Worm (Caenorhabditis elegans): ENCODE measurements around the gene plpr-1.
A peak's percentile ranks its signal among the peaks of the same experiment; 100 is the strongest.

The plpr-1 gene

DNA sequence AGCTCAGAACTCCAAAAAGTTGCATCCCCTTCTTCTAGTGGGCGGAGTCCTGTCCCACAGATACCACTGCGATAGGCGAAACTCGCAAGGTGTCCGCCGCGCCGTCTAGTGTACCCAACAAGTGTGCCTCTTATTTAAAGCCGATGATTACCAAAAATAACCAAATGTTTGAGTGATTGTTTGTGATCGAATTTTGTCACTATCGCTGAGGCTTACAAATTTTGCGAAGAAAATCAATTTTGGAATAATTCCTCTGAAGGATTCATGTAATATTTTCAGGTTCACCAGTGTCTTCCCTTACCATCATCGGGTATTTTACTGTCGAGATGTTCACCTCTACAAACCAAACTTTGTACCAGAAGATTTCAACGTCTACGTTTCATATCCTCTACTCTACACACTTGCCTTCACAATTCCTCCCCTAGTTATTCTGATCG lies 2.0 kb downstream of the plpr-1 start (continued):
- peak; percentile 24 for TF ChIP-seq gei-8 (GFP tag; optimal IDR thresholded peaks at IDR 0.05)
- TF ChIP-seq nhr-76 (tag; optimal IDR thresholded peaks at IDR 0.05): no peak
- TF ChIP-seq zfp-2 (tag; optimal IDR thresholded peaks at IDR 0.05): no peak
- peak; percentile 66 for TF ChIP-seq spr-1 (tag; optimal IDR thresholded peaks at IDR 0.05)
- TF ChIP-seq lsy-2 (tag; optimal IDR thresholded peaks at IDR 0.05): peak in 1 of 2 experiments; percentile 72
- no peak for TF ChIP-seq attf-4 (tag; optimal IDR thresholded peaks at IDR 0.05)
- no peak for TF ChIP-seq ceh-32 (tag; optimal IDR thresholded peaks at IDR 0.05; ENCODE audit: poor library complexity)
- peak; percentile 85 for TF ChIP-seq dve-1 (tag; optimal IDR thresholded peaks at IDR 0.05; ENCODE audit: insufficient read depth)
- no peak for TF ChIP-seq Y5F2A.4 (GFP tag; optimal IDR thresholded peaks at IDR 0.05)
- no peak for TF ChIP-seq hif-1 (tag; optimal IDR thresholded peaks at IDR 0.05)
- peak; percentile 80 for TF ChIP-seq mep-1 (tag; optimal IDR thresholded peaks at IDR 0.05)
- no peak for TF ChIP-seq lin-1 (GFP tag; IDR thresholded peaks at IDR 0.05)
- TF ChIP-seq daf-16 (GFP tag; optimal IDR thresholded peaks at IDR 0.05): peak; percentile 60 to 64
- peak; percentile 92 for TF ChIP-seq daf-16 (tag; optimal IDR thresholded peaks at IDR 0.05)
- TF ChIP-seq hlh-30 (tag; optimal IDR thresholded peaks at IDR 0.05; ENCODE audit: insufficient read depth): peak; percentile 61
- no peak for TF ChIP-seq nhr-11 (tag; optimal IDR thresholded peaks at IDR 0.05)
- no peak for TF ChIP-seq aly-2 (tag; optimal IDR thresholded peaks at IDR 0.05)
- TF ChIP-seq T26A8.4 (GFP tag; IDR thresholded peaks at IDR 0.05): peak; percentile 93
- TF ChIP-seq ceh-82 (tag; optimal IDR thresholded peaks at IDR 0.05): no peak
- TF ChIP-seq T20F7.1 (GFP tag; optimal IDR thresholded peaks at IDR 0.05): no peak
- peak; percentile 89 for TF ChIP-seq mes-2 (tag; optimal IDR thresholded peaks at IDR 0.05; ENCODE audit: poor library complexity, severe bottlenecking)
- TF ChIP-seq daf-12 (tag; optimal IDR thresholded peaks at IDR 0.05): no peak
- no peak for TF ChIP-seq madf-5 (GFP tag; IDR thresholded peaks at IDR 0.05)
- peak; percentile 76 for TF ChIP-seq F10B5.3 (tag; optimal IDR thresholded peaks at IDR 0.05)
- peak; percentile 86 for TF ChIP-seq lin-38 (GFP tag; IDR thresholded peaks at IDR 0.05)
- TF ChIP-seq lin-15B (tag; optimal IDR thresholded peaks at IDR 0.05): no peak
- TF ChIP-seq madf-9 (GFP tag; conservative IDR thresholded peaks at IDR 0.05): no peak
- TF ChIP-seq lin-29 (GFP tag; IDR thresholded peaks at IDR 0.05): no peak
- TF ChIP-seq duxl-1 (tag; optimal IDR thresholded peaks at IDR 0.05; ENCODE audit: poor library complexity): peak; percentile 84
- no peak for TF ChIP-seq lin-39 (tag; optimal IDR thresholded peaks at IDR 0.05)
- TF ChIP-seq fkh-10 (GFP tag; optimal IDR thresholded peaks at IDR 0.05): no peak
- TF ChIP-seq D1046.2 (GFP tag; IDR thresholded peaks at IDR 0.05): no peak
- no peak for TF ChIP-seq mxl-2 (GFP tag; conservative IDR thresholded peaks at IDR 0.05)
- peak; percentile 41 for TF ChIP-seq pqm-1 (tag; optimal IDR thresholded peaks at IDR 0.05)
- TF ChIP-seq nhr-41 (GFP tag; IDR thresholded peaks at IDR 0.05): 0 out of 2 replicates have a peak, but pooled peaks have one; percentile 26
- no peak for TF ChIP-seq lir-3 (tag; optimal IDR thresholded peaks at IDR 0.05)
- peak; percentile 60 for TF ChIP-seq rbr-2 (tag; optimal IDR thresholded peaks at IDR 0.05)
- TF ChIP-seq arid-1 (GFP tag; conservative IDR thresholded peaks at IDR 0.05): 0 out of 2 replicates have a peak, but pooled peaks have one; percentile 51
- peak; percentile 6 for TF ChIP-seq F37D6.2 (tag; optimal IDR thresholded peaks at IDR 0.05)
- TF ChIP-seq mdl-1 (tag; optimal IDR thresholded peaks at IDR 0.05): peak in 1 of 2 experiments; percentile 18
- TF ChIP-seq unc-130 (GFP tag; optimal IDR thresholded peaks at IDR 0.05): peak; percentile 27
- no peak for TF ChIP-seq jun-1 (tag; optimal IDR thresholded peaks at IDR 0.05)
- no peak for TF ChIP-seq fos-1 (tag; optimal IDR thresholded peaks at IDR 0.05)
- TF ChIP-seq nhr-48 (tag; optimal IDR thresholded peaks at IDR 0.05): peak; percentile 44
- peak; percentile 71 for TF ChIP-seq mxl-3 (GFP tag; optimal IDR thresholded peaks at IDR 0.05)
- TF ChIP-seq mdt-29 (GFP tag; IDR thresholded peaks at IDR 0.05): 0 out of 2 replicates have a peak, but pooled peaks have one; percentile 16
- no peak for TF ChIP-seq egl-27 (tag; optimal IDR thresholded peaks at IDR 0.05)
- TF ChIP-seq set-16 (GFP tag; IDR thresholded peaks at IDR 0.05): no peak
- TF ChIP-seq hmg-1.1 (GFP tag; IDR thresholded peaks at IDR 0.05): peak; percentile 83
- no peak for TF ChIP-seq sdz-12 (GFP tag; optimal IDR thresholded peaks at IDR 0.05)
- TF ChIP-seq unc-39 (tag; optimal IDR thresholded peaks at IDR 0.05): no peak

Measured in whole organism, L4 larva.